Fruit fly (Drosophila melanogaster) whole organism, embryonic: ENCODE data around the gene Cp18.

ENCODE experiments used
- ATbp ChIP-seq: fragments of 200-800 bp; sonication (Bioruptor generic); optimal IDR thresholded peaks from 2 replicates; lab custom pipeline; 2017; ENCODE audit warnings: missing biosample characterization, mild to moderate bottlenecking, missing genetic modification characterization, missing genetic modification reagents
- Asciz ChIP-seq: fragments of 200-800 bp; sonication (Bioruptor generic); optimal IDR thresholded peaks from 2 replicates; lab custom pipeline; 2017; ENCODE audit warnings: missing biosample characterization, mild to moderate bottlenecking, missing genetic modification characterization, missing genetic modification reagents
- CG10267 ChIP-seq: fragments of 200-800 bp; sonication (Bioruptor generic); optimal IDR thresholded peaks from 2 replicates; lab custom pipeline; 2018; ENCODE audit warnings: missing biosample characterization, mild to moderate bottlenecking, missing genetic modification characterization, moderate library complexity
- CG10366 ChIP-seq: fragments of 200-800 bp; sonication (Bioruptor generic); IDR thresholded peaks from 2 replicates; pipeline ENCODE4 v1.3.6; 2022; ENCODE audit warnings: missing biosample characterization, missing genetic modification characterization
- CG10431 ChIP-seq: fragments of 200-800 bp; sonication (Bioruptor generic); optimal IDR thresholded peaks from 3 replicates; lab custom pipeline; 2018; ENCODE audit warnings: missing biosample characterization, mild to moderate bottlenecking, missing genetic modification characterization
- CG11398 ChIP-seq: fragments of 200-800 bp; sonication (Bioruptor generic); optimal IDR thresholded peaks from 2 replicates; lab custom pipeline; 2016; ENCODE audit warnings: missing biosample characterization, missing genetic modification characterization
- CG12071 ChIP-seq: fragments of 200-800 bp; sonication (Bioruptor generic); optimal IDR thresholded peaks from 3 replicates; lab custom pipeline; 2018; ENCODE audit warnings: missing biosample characterization, mild to moderate bottlenecking, missing genetic modification characterization
- CG12155 ChIP-seq: fragments of 200-800 bp; sonication (Bioruptor generic); optimal IDR thresholded peaks from 3 replicates; lab custom pipeline; 2016; ENCODE audit warnings: missing biosample characterization, missing genetic modification characterization
- CG13424 ChIP-seq: fragments of 200-800 bp; sonication (Bioruptor generic); optimal IDR thresholded peaks from 2 replicates; lab custom pipeline; 2019; ENCODE audit warnings: missing biosample characterization, mild to moderate bottlenecking, missing genetic modification characterization, moderate library complexity
- CG14667 ChIP-seq: fragments of 200-800 bp; sonication (Bioruptor generic); IDR thresholded peaks from 2 replicates; pipeline ENCODE4 v1.3.6; 2022; ENCODE audit warnings: missing biosample characterization, missing genetic modification characterization
- CG2129 ChIP-seq: fragments of 200-800 bp; sonication (Bioruptor generic); IDR thresholded peaks from 2 replicates; pipeline ENCODE4 v1.3.6; 2022; ENCODE audit warnings: missing biosample characterization, missing genetic modification characterization; ENCODE audit not compliant: partially characterized antibody
- CG2678 ChIP-seq: fragments of 200-800 bp; sonication (Bioruptor generic); optimal IDR thresholded peaks from 3 replicates; lab custom pipeline; 2019; ENCODE audit warnings: missing biosample characterization, mild to moderate bottlenecking, missing genetic modification characterization, moderate library complexity
- CG3065 ChIP-seq: fragments of 200-800 bp; sonication (Bioruptor generic); optimal IDR thresholded peaks from 2 replicates; lab custom pipeline; 2016; ENCODE audit warnings: missing biosample characterization, missing genetic modification characterization
- CG31224 ChIP-seq: fragments of 200-800 bp; sonication (Bioruptor generic); IDR thresholded peaks from 2 replicates; pipeline ENCODE4 v1.3.6; 2022; ENCODE audit warnings: missing biosample characterization, missing genetic modification characterization
- CG3726 ChIP-seq: fragments of 200-800 bp; sonication (Bioruptor generic); IDR thresholded peaks from 3 replicates; pipeline ENCODE4, ENCODE4 v1.3.6; 2022; ENCODE audit warnings: missing biosample characterization, missing genetic modification characterization
- CG4730 ChIP-seq: fragments of 200-800 bp; sonication (Bioruptor generic); IDR thresholded peaks from 2 replicates; pipeline ENCODE4 v1.3.6; 2022; ENCODE audit warnings: missing biosample characterization, missing genetic modification characterization
- CG7372 ChIP-seq: fragments of 200-800 bp; sonication (Bioruptor generic); IDR thresholded peaks from 2 replicates; pipeline ENCODE4 v1.3.6; 2022; ENCODE audit warnings: missing biosample characterization, missing genetic modification characterization
- CoRest ChIP-seq: fragments of 200-800 bp; sonication (Bioruptor generic); optimal IDR thresholded peaks from 3 replicates; lab custom pipeline; 2018; ENCODE audit warnings: missing biosample characterization, mild to moderate bottlenecking, missing genetic modification characterization, moderate library complexity
- Fer1 ChIP-seq: fragments of 200-800 bp; sonication (Bioruptor generic); optimal IDR thresholded peaks from 2 replicates; lab custom pipeline; 2017; ENCODE audit warnings: missing biosample characterization, mild to moderate bottlenecking, missing genetic modification characterization
- Hr3 ChIP-seq: fragments of 200-800 bp; sonication (Bioruptor generic); optimal IDR thresholded peaks from 3 replicates; lab custom pipeline; 2016; ENCODE audit warnings: missing biosample characterization, missing genetic modification characterization
- Nf-YC ChIP-seq: fragments of 200-800 bp; optimal IDR thresholded peaks from 3 replicates; lab custom pipeline; 2019; ENCODE audit warnings: missing biosample characterization, mild to moderate bottlenecking, missing genetic modification characterization, moderate library complexity
- Oli ChIP-seq: fragments of 200-800 bp; sonication (Bioruptor generic); optimal IDR thresholded peaks from 2 replicates; lab custom pipeline; 2018; ENCODE audit warnings: missing biosample characterization, mild to moderate bottlenecking, missing genetic modification characterization, moderate library complexity
- Rfx ChIP-seq: fragments of 200-800 bp; sonication (Bioruptor generic); IDR thresholded peaks from 2 replicates; pipeline ENCODE4 v1.3.6; 2022; ENCODE audit warnings: missing biosample characterization, missing genetic modification characterization
- Spps ChIP-seq: fragments of 200-800 bp; sonication (Bioruptor generic); optimal IDR thresholded peaks from 2 replicates; lab custom pipeline; 2018; ENCODE audit warnings: missing biosample characterization, mild to moderate bottlenecking, missing genetic modification characterization
- Taf1 ChIP-seq: fragments of 200-800 bp; sonication (Bioruptor generic); IDR thresholded peaks from 2 replicates; pipeline ENCODE4 v1.3.6; 2022; ENCODE audit warnings: missing biosample characterization, missing genetic modification characterization
- Tbp ChIP-seq: fragments of >200 bp; optimal IDR thresholded peaks from 2 replicates; lab custom pipeline; 2018; ENCODE audit warnings: missing biosample characterization, missing genetic modification characterization
- amos ChIP-seq: fragments of 200-800 bp; sonication (Bioruptor generic); IDR thresholded peaks from 2 replicates; pipeline ENCODE4 v1.3.6; 2022; ENCODE audit warnings: missing biosample characterization, missing genetic modification characterization; ENCODE audit not compliant: partially characterized antibody
- ato ChIP-seq: fragments of 200-800 bp; sonication (Bioruptor generic); IDR thresholded peaks from 2 replicates; pipeline ENCODE4 v1.3.6; 2022; ENCODE audit warnings: missing biosample characterization, missing genetic modification characterization; ENCODE audit not compliant: partially characterized antibody
- bsh ChIP-seq, 2 experiments: fragments of 200-800 bp; sonication (Bioruptor generic); optimal IDR thresholded peaks; 2 replicates each; lab custom pipeline; 2017 to 2018; ENCODE audit warnings: mild to moderate bottlenecking in 2 of 2, missing biosample characterization in 2 of 2, missing genetic modification characterization in 2 of 2, moderate library complexity in 1 of 2
- btn ChIP-seq: fragments of 200-800 bp; sonication (Bioruptor generic); optimal IDR thresholded peaks from 2 replicates; lab custom pipeline; 2016; ENCODE audit warnings: missing biosample characterization, missing genetic modification characterization
- chm ChIP-seq: fragments of 200-800 bp; sonication (Bioruptor generic); IDR thresholded peaks from 2 replicates; pipeline ENCODE4 v1.3.6; 2022; ENCODE audit warnings: missing biosample characterization, missing genetic modification characterization
- chn ChIP-seq: fragments of 200-800 bp; sonication (Bioruptor generic); optimal IDR thresholded peaks from 2 replicates; lab custom pipeline; 2016; ENCODE audit warnings: missing biosample characterization, missing genetic modification characterization
- ci ChIP-seq: fragments of 200-800 bp; sonication (Bioruptor generic); IDR thresholded peaks from 3 replicates; pipeline ENCODE4 v1.3.6; 2022; ENCODE audit warnings: missing biosample characterization, missing genetic modification characterization
- danr ChIP-seq: fragments of 200-800 bp; sonication (Bioruptor generic); IDR thresholded peaks from 2 replicates; pipeline ENCODE4 v1.3.6; 2022; ENCODE audit warnings: missing biosample characterization, missing genetic modification characterization
- fru ChIP-seq: fragments of >200 bp; optimal IDR thresholded peaks from 2 replicates; lab custom pipeline; 2017
- gsb-n ChIP-seq: fragments of 200-800 bp; sonication (Bioruptor generic); optimal IDR thresholded peaks from 3 replicates; lab custom pipeline; 2018; ENCODE audit warnings: missing biosample characterization, mild to moderate bottlenecking, missing genetic modification characterization
- kah ChIP-seq: fragments of 200-800 bp; sonication (Bioruptor generic); optimal IDR thresholded peaks from 2 replicates; lab custom pipeline; 2018; ENCODE audit warnings: missing biosample characterization, mild to moderate bottlenecking, missing genetic modification characterization
- lab ChIP-seq: fragments of 200-800 bp; sonication (Bioruptor generic); optimal IDR thresholded peaks from 3 replicates; lab custom pipeline; 2017; ENCODE audit warnings: missing biosample characterization, missing genetic modification characterization, mild to moderate bottlenecking, moderate library complexity, missing genetic modification reagents
- nerfin-1 ChIP-seq: fragments of 200-800 bp; sonication (Bioruptor generic); optimal IDR thresholded peaks from 3 replicates; lab custom pipeline; 2019; ENCODE audit warnings: missing biosample characterization, mild to moderate bottlenecking, missing genetic modification characterization, moderate library complexity
- nerfin-2 ChIP-seq: fragments of 200-800 bp; sonication (Bioruptor generic); IDR thresholded peaks from 2 replicates; pipeline ENCODE4 v1.3.6; 2022; ENCODE audit warnings: missing biosample characterization, missing genetic modification characterization; ENCODE audit not compliant: partially characterized antibody
- otp ChIP-seq: fragments of 200-800 bp; sonication (Bioruptor generic); IDR thresholded peaks from 3 replicates; pipeline ENCODE4, ENCODE4 v1.3.6; 2022; ENCODE audit warnings: missing biosample characterization, missing genetic modification characterization
- pan ChIP-seq, 4 experiments: fragments of >200 bp in 3 of 4; fragments of 200-800 bp in 1 of 4; sonication (Bioruptor generic) in 1 of 4; optimal IDR thresholded peaks in 3 of 4; IDR thresholded peaks in 1 of 4; 2 replicates each; pipeline versions ENCODE4 v1.3.6 to Lab custom; 2017 to 2022; ENCODE audit warnings: missing biosample characterization in 2 of 4, missing genetic modification characterization in 2 of 4, mixed read lengths in 1 of 4
- row ChIP-seq: fragments of 200-800 bp; sonication (Bioruptor generic); IDR thresholded peaks from 3 replicates; pipeline ENCODE4 v1.3.6; 2022; ENCODE audit warnings: missing biosample characterization, missing genetic modification characterization
- sisA ChIP-seq: fragments of 200-800 bp; sonication (Bioruptor generic); IDR thresholded peaks from 2 replicates; pipeline ENCODE4 v1.3.6; 2022; ENCODE audit warnings: missing biosample characterization, missing genetic modification characterization
- slou ChIP-seq: fragments of 200-800 bp; sonication (Bioruptor generic); optimal IDR thresholded peaks from 3 replicates; lab custom pipeline; 2016; ENCODE audit warnings: missing biosample characterization, missing genetic modification characterization
- tap ChIP-seq: fragments of 200-800 bp; optimal IDR thresholded peaks from 3 replicates; lab custom pipeline; 2019; ENCODE audit warnings: missing biosample characterization, mild to moderate bottlenecking, missing genetic modification characterization, moderate library complexity
- twi ChIP-seq: fragments of 200-800 bp; optimal IDR thresholded peaks from 2 replicates; lab custom pipeline; 2019; ENCODE audit warnings: missing biosample characterization, mild to moderate bottlenecking, missing genetic modification characterization, moderate library complexity
- vnd ChIP-seq: fragments of 200-800 bp; sonication (Bioruptor generic); IDR thresholded peaks from 3 replicates; pipeline ENCODE4 v1.3.6; 2022; ENCODE audit warnings: missing biosample characterization, missing genetic modification characterization; ENCODE audit not compliant: partially characterized antibody

The Cp18 gene

DNA sequence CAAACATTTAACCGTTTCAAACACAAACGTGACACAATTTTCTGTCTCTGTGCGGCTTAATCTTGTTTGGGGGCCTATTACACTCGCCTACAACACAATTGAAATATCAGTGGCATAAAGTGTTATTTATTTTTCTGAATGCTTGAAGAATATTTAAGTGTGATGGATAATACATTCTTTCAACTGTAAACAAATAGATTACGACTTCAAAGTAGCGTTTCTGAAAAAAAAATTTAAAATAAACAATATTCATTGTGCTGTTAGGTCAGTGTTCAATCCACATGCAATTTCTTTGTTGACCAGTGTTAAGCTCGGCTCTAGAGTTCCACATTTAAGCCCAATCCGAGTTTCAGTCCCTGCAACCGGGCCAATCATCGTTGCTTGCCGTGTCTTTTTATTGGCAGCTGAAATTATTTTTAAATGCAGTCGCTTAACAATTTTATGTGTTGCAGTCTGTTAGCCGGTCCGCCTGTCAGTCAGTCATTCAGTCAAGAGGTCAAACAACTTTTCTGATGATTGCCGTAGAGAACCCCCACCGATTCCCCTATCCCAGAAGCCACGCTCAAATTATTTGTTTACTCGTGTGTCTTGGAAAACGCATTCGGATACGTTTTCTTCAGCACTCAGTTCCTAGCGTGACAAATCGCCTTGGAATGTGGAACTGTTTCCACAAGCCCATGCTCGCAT is 46.5 kb downstream of the Cp18 start (continued):
- peak; percentile 77 for TF ChIP-seq Asciz (GFP tag; lab: Kevin White, UChicago)
- TF ChIP-seq Rfx (GFP tag; lab: Robert Waterston, UW), result 0 out of 2 replicates have a peak, but pooled peaks have one; percentile 31
- peak; percentile 39 for TF ChIP-seq CG11398
- TF ChIP-seq CG3065 (GFP tag; lab: Kevin White, UChicago), result peak; percentile 38
- peak; percentile 43; the same call in 1 of the 2 replicates for TF ChIP-seq CG7372 (GFP tag; lab: Robert Waterston, UW)
- TF ChIP-seq ci, result peak; percentile 82
- TF ChIP-seq CG3726, result no peak
- TF ChIP-seq otp (GFP tag; lab: Robert Waterston, UW), result peak; percentile 78
- TF ChIP-seq tap (tag; lab: Kevin White, UChicago), result peak; percentile 67
- TF ChIP-seq Taf1 (GFP tag; lab: Robert Waterston, UW), result no peak
- TF ChIP-seq nerfin-1 (tag; lab: Kevin White, UChicago), result peak; percentile 72
- TF ChIP-seq CG4730 (GFP tag; lab: Robert Waterston, UW), result peak; percentile 48; the same call in 1 of the 2 replicates
- TF ChIP-seq vnd (GFP tag; lab: Robert Waterston, UW), result no peak
- no peak for TF ChIP-seq kah (GFP tag; lab: Kevin White, UChicago)
- peak; percentile 80 for TF ChIP-seq gsb-n (tag; lab: Kevin White, UChicago)
- TF ChIP-seq CG10267 (tag; lab: Kevin White, UChicago), result peak; percentile 83
- TF ChIP-seq Nf-YC (tag; lab: Kevin White, UChicago), result peak; percentile 43
- TF ChIP-seq slou (GFP tag; lab: Kevin White, UChicago), result no peak
- no peak for TF ChIP-seq CG12071 (GFP tag; lab: Kevin White, UChicago)
- TF ChIP-seq lab (GFP tag; lab: Kevin White, UChicago), result peak; percentile 46
- peak; percentile 38; the same call in 1 of the 2 replicates for TF ChIP-seq CG14667 (GFP tag; lab: Robert Waterston, UW)
- TF ChIP-seq CG2129 (GFP tag; lab: Robert Waterston, UW), result no peak
- no peak for TF ChIP-seq CG31224 (GFP tag; lab: Robert Waterston, UW)
- TF ChIP-seq btn, result peak; percentile 41
- peak; percentile 83 for TF ChIP-seq row (GFP tag; lab: Robert Waterston, UW)
- TF ChIP-seq amos (GFP tag; lab: Robert Waterston, UW), result no peak
- TF ChIP-seq danr, result 0 out of 2 replicates have a peak, but pooled peaks have one; percentile 39
- peak; percentile 82 for TF ChIP-seq CoRest
- peak; percentile 57; the same call in 1 of the 2 replicates for TF ChIP-seq sisA (GFP tag; lab: Robert Waterston, UW)
- no peak for TF ChIP-seq Tbp (GFP tag; lab: Kevin White, UChicago)
- TF ChIP-seq fru, result no peak
- no peak for TF ChIP-seq nerfin-2 (GFP tag; lab: Robert Waterston, UW)
- peak; percentile 86 for TF ChIP-seq CG2678
- TF ChIP-seq CG10431 (GFP tag; lab: Kevin White, UChicago), result peak; percentile 40
- TF ChIP-seq pan (optimal IDR thresholded peaks at IDR 0.05; lab: Kevin White, UChicago), result no peak
- peak in 1 of 2 experiments; percentile 86 for TF ChIP-seq pan (GFP tag; optimal IDR thresholded peaks at IDR 0.05 in 1 of 2, IDR thresholded peaks at IDR 0.05 in 1 of 2)
- 0 out of 2 replicates have a peak, but pooled peaks have one; percentile 24 for TF ChIP-seq chm
- peak; percentile 0 for TF ChIP-seq chn (GFP tag; lab: Kevin White, UChicago)
- TF ChIP-seq CG13424, result peak; percentile 85
- no peak for TF ChIP-seq Fer1
- TF ChIP-seq CG10366 (GFP tag; lab: Robert Waterston, UW), result peak; percentile 56; the same call in 1 of the 2 replicates
- TF ChIP-seq Oli (tag; lab: Kevin White, UChicago), result peak; percentile 85
- peak; percentile 80 for TF ChIP-seq Spps (tag; lab: Kevin White, UChicago)
- TF ChIP-seq ATbp (GFP tag; lab: Kevin White, UChicago), result peak; percentile 58
- TF ChIP-seq Hr3 (GFP tag; lab: Kevin White, UChicago), result peak; percentile 40
- peak; percentile 61 for TF ChIP-seq twi
- peak; percentile 55 for TF ChIP-seq CG12155
- peak; percentile 27 to 93 for TF ChIP-seq bsh (GFP tag; optimal IDR thresholded peaks at IDR 0.05; lab: Kevin White, UChicago)
- TF ChIP-seq ato (GFP tag; lab: Robert Waterston, UW), result no peak
